Fruit fly (Drosophila melanogaster) whole organism, prepupa: ENCODE measurements around the gene eIF3g1.

Experiments used
- CG10631 ChIP-seq: fragments of 200-800 bp; sonication (Bioruptor generic); optimal IDR thresholded peaks from 2 replicates; lab custom pipeline; 2016; ENCODE audit warnings: missing biosample characterization, missing genetic modification characterization
- CG10669 ChIP-seq: fragments of 200-800 bp; sonication (Bioruptor generic); optimal IDR thresholded peaks from 3 replicates; lab custom pipeline; 2018; ENCODE audit warnings: missing biosample characterization, mild to moderate bottlenecking, missing genetic modification characterization, moderate library complexity
- CG11762 ChIP-seq: fragments of 200-800 bp; sonication (Bioruptor generic); optimal IDR thresholded peaks from 3 replicates; lab custom pipeline; 2016; ENCODE audit warnings: missing biosample characterization, missing genetic modification characterization; ENCODE audit not compliant: insufficient read depth
- CG11902 ChIP-seq: fragments of 200-800 bp; sonication (Bioruptor generic); optimal IDR thresholded peaks from 3 replicates; lab custom pipeline; 2016; ENCODE audit warnings: missing biosample characterization, missing genetic modification characterization
- CG15336 ChIP-seq: fragments of 200-800 bp; sonication (Bioruptor generic); IDR thresholded peaks from 2 replicates; pipeline ENCODE4 v1.3.6; 2022; ENCODE audit warnings: missing biosample characterization, missing genetic modification characterization
- CG16779 ChIP-seq: fragments of 200-800 bp; sonication (Bioruptor generic); optimal IDR thresholded peaks from 3 replicates; lab custom pipeline; 2017; ENCODE audit warnings: missing biosample characterization, mild to moderate bottlenecking, missing genetic modification characterization
- CG3032 ChIP-seq: fragments of 200-800 bp; optimal IDR thresholded peaks from 2 replicates; lab custom pipeline; 2019; ENCODE audit warnings: missing biosample characterization, mild to moderate bottlenecking, missing genetic modification characterization, moderate library complexity
- CG31627 ChIP-seq: fragments of 200-800 bp; sonication (Bioruptor generic); optimal IDR thresholded peaks from 3 replicates; lab custom pipeline; 2016; ENCODE audit warnings: missing biosample characterization, missing genetic modification characterization
- CG32006 ChIP-seq: fragments of 200-800 bp; sonication (Bioruptor generic); optimal IDR thresholded peaks from 3 replicates; lab custom pipeline; 2017; ENCODE audit warnings: missing biosample characterization, mild to moderate bottlenecking, missing genetic modification characterization
- CG34406 ChIP-seq: fragments of 200-800 bp; sonication (Bioruptor generic); optimal IDR thresholded peaks from 3 replicates; lab custom pipeline; 2016; ENCODE audit warnings: missing biosample characterization, missing genetic modification characterization
- CG3919 ChIP-seq: fragments of 200-800 bp; sonication (Bioruptor generic); optimal IDR thresholded peaks from 3 replicates; lab custom pipeline; 2016; ENCODE audit warnings: missing biosample characterization, missing genetic modification characterization
- CG4318 ChIP-seq: fragments of 200-800 bp; sonication (Bioruptor generic); optimal IDR thresholded peaks from 3 replicates; lab custom pipeline; 2017; ENCODE audit warnings: missing biosample characterization, mild to moderate bottlenecking, missing genetic modification characterization
- CG6163 ChIP-seq: fragments of 200-800 bp; sonication (Bioruptor generic); IDR thresholded peaks from 3 replicates; pipeline ENCODE4 v1.3.6; 2022; ENCODE audit warnings: missing biosample characterization, missing genetic modification characterization
- CG6276 ChIP-seq: fragments of 200-800 bp; sonication (Bioruptor generic); optimal IDR thresholded peaks from 2 replicates; lab custom pipeline; 2017; ENCODE audit warnings: missing biosample characterization, mild to moderate bottlenecking, missing genetic modification characterization
- CG6792 ChIP-seq: fragments of 200-800 bp; sonication (Bioruptor generic); optimal IDR thresholded peaks from 3 replicates; lab custom pipeline; 2016; ENCODE audit warnings: missing biosample characterization, missing genetic modification characterization
- CG6808 ChIP-seq: fragments of 200-800 bp; sonication (Bioruptor generic); optimal IDR thresholded peaks from 3 replicates; lab custom pipeline; 2017; ENCODE audit warnings: missing biosample characterization, missing genetic modification characterization, mild to moderate bottlenecking, moderate library complexity, missing genetic modification reagents
- CG7368 ChIP-seq: fragments of 200-800 bp; sonication (Bioruptor generic); optimal IDR thresholded peaks from 3 replicates; lab custom pipeline; 2016; ENCODE audit warnings: missing biosample characterization, missing genetic modification characterization
- CG8119 ChIP-seq: fragments of 200-800 bp; sonication (Bioruptor generic); IDR thresholded peaks from 3 replicates; pipeline ENCODE4 v1.3.6; 2022; ENCODE audit warnings: missing biosample characterization, missing genetic modification characterization
- CG8632 ChIP-seq: fragments of 200-800 bp; sonication (Bioruptor generic); optimal IDR thresholded peaks from 3 replicates; lab custom pipeline; 2016; ENCODE audit warnings: missing biosample characterization, missing genetic modification characterization
- CG9139 ChIP-seq: fragments of 200-800 bp; sonication (Bioruptor generic); optimal IDR thresholded peaks from 3 replicates; lab custom pipeline; 2017; ENCODE audit warnings: missing biosample characterization, mild to moderate bottlenecking, missing genetic modification characterization
- Eip75B ChIP-seq: fragments of 200-800 bp; sonication (Bioruptor generic); optimal IDR thresholded peaks from 3 replicates; lab custom pipeline; 2016; ENCODE audit warnings: missing biosample characterization, missing genetic modification characterization
- Eip78C ChIP-seq: fragments of 200-800 bp; sonication (Bioruptor generic); peaks from one replicate; lab custom pipeline; 2016; ENCODE audit warnings: missing biosample characterization, missing genetic modification characterization
- Ets21C ChIP-seq: fragments of 200-800 bp; sonication (Bioruptor generic); optimal IDR thresholded peaks from 3 replicates; lab custom pipeline; 2016; ENCODE audit warnings: missing biosample characterization, missing genetic modification characterization
- Ets96B ChIP-seq: fragments of 200-800 bp; optimal IDR thresholded peaks from 2 replicates; lab custom pipeline; 2019; ENCODE audit warnings: missing biosample characterization, mild to moderate bottlenecking, missing genetic modification characterization, moderate library complexity
- Gug ChIP-seq: fragments of 200-800 bp; sonication (Bioruptor generic); IDR thresholded peaks from 2 replicates; pipeline ENCODE4 v1.3.6; 2022; ENCODE audit warnings: missing biosample characterization, missing genetic modification characterization
- Hr38 ChIP-seq: sonication (Bioruptor generic); optimal IDR thresholded peaks from 2 replicates; lab custom pipeline; 2016; ENCODE audit warnings: missing biosample characterization, missing genetic modification characterization
- Hr4 ChIP-seq: fragments of 200-800 bp; sonication (Bioruptor generic); optimal IDR thresholded peaks from 3 replicates; lab custom pipeline; 2016; ENCODE audit warnings: missing biosample characterization, missing genetic modification characterization
- Lpt ChIP-seq: fragments of 200-800 bp; sonication (Bioruptor generic); optimal IDR thresholded peaks from 3 replicates; lab custom pipeline; 2016; ENCODE audit warnings: missing biosample characterization, missing genetic modification characterization
- OdsH ChIP-seq: fragments of 200-800 bp; sonication (Bioruptor generic); optimal IDR thresholded peaks from 3 replicates; lab custom pipeline; 2016; ENCODE audit warnings: missing biosample characterization, missing genetic modification characterization
- Sox102F ChIP-seq: fragments of 200-800 bp; sonication (Bioruptor generic); optimal IDR thresholded peaks from 2 replicates; lab custom pipeline; 2016; ENCODE audit warnings: missing biosample characterization, mild to moderate bottlenecking, missing genetic modification characterization
- Sox14 ChIP-seq: fragments of 200-800 bp; sonication (Bioruptor generic); optimal IDR thresholded peaks from 3 replicates; lab custom pipeline; 2016; ENCODE audit warnings: missing biosample characterization, missing genetic modification characterization
- achi ChIP-seq: fragments of 200-800 bp; sonication (Bioruptor generic); optimal IDR thresholded peaks from 3 replicates; lab custom pipeline; 2016; ENCODE audit warnings: missing biosample characterization, missing genetic modification characterization
- acj6 ChIP-seq: fragments of 200-800 bp; sonication (Bioruptor generic); optimal IDR thresholded peaks from 3 replicates; lab custom pipeline; 2016; ENCODE audit warnings: missing biosample characterization, missing genetic modification characterization
- cyc ChIP-seq: fragments of 200-800 bp; sonication (Bioruptor generic); optimal IDR thresholded peaks from 3 replicates; lab custom pipeline; 2016; ENCODE audit warnings: missing biosample characterization, missing genetic modification characterization
- dac ChIP-seq: fragments of 200-800 bp; sonication (Bioruptor generic); optimal IDR thresholded peaks from 2 replicates; lab custom pipeline; 2017; ENCODE audit warnings: missing biosample characterization, mild to moderate bottlenecking, missing genetic modification characterization
- dsx ChIP-seq: fragments of 200-800 bp; optimal IDR thresholded peaks from 3 replicates; lab custom pipeline; 2019; ENCODE audit warnings: missing biosample characterization, mild to moderate bottlenecking, missing genetic modification characterization, moderate library complexity; ENCODE audit not compliant: poor library complexity, severe bottlenecking
- eg ChIP-seq: fragments of 200-800 bp; sonication (Bioruptor generic); IDR thresholded peaks from 3 replicates; pipeline ENCODE4 v1.3.6; 2022; ENCODE audit warnings: missing biosample characterization, missing genetic modification characterization
- esn ChIP-seq: fragments of 200-800 bp; sonication (Bioruptor generic); optimal IDR thresholded peaks from 2 replicates; lab custom pipeline; 2016; ENCODE audit warnings: missing biosample characterization, mild to moderate bottlenecking, missing genetic modification characterization, moderate library complexity
- fd59A ChIP-seq: fragments of 200-800 bp; sonication (Bioruptor generic); optimal IDR thresholded peaks from 2 replicates; lab custom pipeline; 2017; ENCODE audit warnings: missing biosample characterization, mild to moderate bottlenecking, missing genetic modification characterization, missing genetic modification reagents
- fkh ChIP-seq: fragments of 200-800 bp; sonication (Bioruptor generic); optimal IDR thresholded peaks from 3 replicates; lab custom pipeline; 2017; ENCODE audit warnings: missing biosample characterization, mild to moderate bottlenecking, missing genetic modification characterization, moderate library complexity
- lz ChIP-seq: fragments of 200-800 bp; sonication (Bioruptor generic); optimal IDR thresholded peaks from 3 replicates; lab custom pipeline; 2016; ENCODE audit warnings: missing biosample characterization, missing genetic modification characterization
- net ChIP-seq: fragments of 200-800 bp; sonication (Bioruptor generic); optimal IDR thresholded peaks from 3 replicates; lab custom pipeline; 2016; ENCODE audit warnings: missing biosample characterization, missing genetic modification characterization
- salr ChIP-seq, 2 experiments: fragments of 200-800 bp; sonication (Bioruptor generic); optimal IDR thresholded peaks; 3 replicates each; lab custom pipeline; 2016 to 2018; ENCODE audit warnings: missing biosample characterization in 2 of 2, missing genetic modification characterization in 2 of 2, mild to moderate bottlenecking in 1 of 2
- ss ChIP-seq, 2 experiments: fragments of 200-800 bp; sonication (Bioruptor generic); optimal IDR thresholded peaks; 2 replicates in 1 of 2; 3 replicates in 1 of 2; lab custom pipeline; 2017 to 2018; ENCODE audit warnings: mild to moderate bottlenecking in 2 of 2, missing biosample characterization in 2 of 2, missing genetic modification characterization in 2 of 2, moderate library complexity in 1 of 2
- svp ChIP-seq: fragments of 200-800 bp; sonication (Bioruptor generic); peaks from one replicate; lab custom pipeline; 2016; ENCODE audit warnings: missing biosample characterization, missing genetic modification characterization
- topi ChIP-seq: fragments of 200-800 bp; sonication (Bioruptor generic); optimal IDR thresholded peaks from 3 replicates; lab custom pipeline; 2016; ENCODE audit warnings: missing biosample characterization, missing genetic modification characterization
- vri ChIP-seq: fragments of 200-800 bp; sonication (Bioruptor generic); optimal IDR thresholded peaks from 3 replicates; lab custom pipeline; 2016; ENCODE audit warnings: missing biosample characterization, mild to moderate bottlenecking, missing genetic modification characterization

eIF3g1 gene

DNA sequence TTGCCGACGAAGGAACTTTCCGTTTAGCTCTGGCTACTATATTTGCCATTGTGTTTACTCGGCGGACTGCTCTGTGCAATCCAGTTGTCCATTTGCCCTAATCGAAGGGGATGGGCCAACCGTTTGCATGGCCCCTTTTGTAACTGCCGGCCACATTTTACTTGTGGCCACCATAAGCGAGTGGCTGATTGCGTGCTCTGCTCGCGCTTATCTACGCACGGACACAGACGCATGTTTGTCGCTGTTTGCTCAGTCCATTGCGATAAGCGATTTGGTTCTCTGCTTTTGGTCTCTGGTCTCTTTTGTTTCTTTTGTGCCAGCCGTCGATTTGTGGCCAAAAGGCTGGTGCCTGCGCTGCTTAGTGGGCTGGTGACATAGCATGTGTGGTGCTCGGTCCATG lies 19.5 kb downstream of the eIF3g1 start:
- TF ChIP-seq CG3919 (no peak), CG6163 (GFP tag; lab: Robert Waterston, UW) (no peak), dac (GFP tag; lab: Kevin White, UChicago) (no peak), CG9139 (GFP tag; lab: Kevin White, UChicago) (no peak), vri (no peak), achi (GFP tag; lab: Kevin White, UChicago) (no peak), CG7368 (no peak), fd59A (GFP tag; lab: Kevin White, UChicago) (no peak), Lpt (GFP tag; lab: Kevin White, UChicago) (no peak), CG15336 (GFP tag; lab: Robert Waterston, UW) (no peak), lz (GFP tag; lab: Kevin White, UChicago) (no peak), CG16779 (tag; lab: Kevin White, UChicago) (no peak), Eip78C (no peak), fkh (GFP tag; lab: Kevin White, UChicago) (peak; percentile 59), CG11762 (GFP tag; lab: Kevin White, UChicago) (no peak), svp (GFP tag; lab: Kevin White, UChicago) (peak; percentile 68), Hr4 (no peak), CG3032 (tag; lab: Kevin White, UChicago) (no peak)

dm6 chrX:2589446-2590038 lies 20.6 kb downstream of the eIF3g1 start:
- TF ChIP-seq CG6808 (GFP tag; lab: Kevin White, UChicago) (peak; percentile 41), CG9139 (GFP tag; lab: Kevin White, UChicago) (peak; percentile 31), CG11902 (GFP tag; lab: Kevin White, UChicago) (peak; percentile 92), CG34406 (peak; percentile 93), vri (peak; percentile 93), CG3919 (peak; percentile 95), CG16779 (tag; lab: Kevin White, UChicago) (peak; percentile 73), CG8632 (GFP tag; lab: Kevin White, UChicago) (peak; percentile 85), net (GFP tag; lab: Kevin White, UChicago) (peak; percentile 94), CG11762 (GFP tag; lab: Kevin White, UChicago) (peak; percentile 88), CG6792 (peak; percentile 97), CG10669 (GFP tag; lab: Kevin White, UChicago) (peak; percentile 78), topi (GFP tag; lab: Kevin White, UChicago) (peak; percentile 94), salr (GFP tag; optimal IDR thresholded peaks at IDR 0.05; lab: Kevin White, UChicago) (peak; percentile 64 to 82), Gug (GFP tag; lab: Robert Waterston, UW) (peak; percentile 93), CG15336 (GFP tag; lab: Robert Waterston, UW) (peak; percentile 95), CG4318 (GFP tag; lab: Kevin White, UChicago) (peak; percentile 93), Ets21C (GFP tag; lab: Kevin White, UChicago) (peak; percentile 92), fd59A (GFP tag; lab: Kevin White, UChicago) (peak; percentile 71), Eip75B (GFP tag; lab: Kevin White, UChicago) (peak; percentile 91), eg (GFP tag; lab: Robert Waterston, UW) (peak; percentile 98), acj6 (GFP tag; lab: Kevin White, UChicago) (peak; percentile 94), ss (GFP tag; optimal IDR thresholded peaks at IDR 0.05; lab: Kevin White, UChicago) (peak; percentile 43 to 54), dsx (GFP tag; lab: Kevin White, UChicago) (peak; percentile 64), achi (GFP tag; lab: Kevin White, UChicago) (peak; percentile 92), CG8119 (GFP tag; lab: Robert Waterston, UW) (peak; percentile 93), Ets96B (tag; lab: Kevin White, UChicago) (peak; percentile 77), Sox14 (peak; percentile 94), CG31627 (GFP tag; lab: Kevin White, UChicago) (peak; percentile 97), OdsH (GFP tag; lab: Kevin White, UChicago) (peak; percentile 96), CG32006 (peak; percentile 96), CG3032 (tag; lab: Kevin White, UChicago) (peak; percentile 81), Sox102F (GFP tag; lab: Kevin White, UChicago) (peak; percentile 91), CG6276 (peak; percentile 91), cyc (GFP tag; lab: Kevin White, UChicago) (peak; percentile 97), esn (GFP tag; lab: Kevin White, UChicago) (peak; percentile 95), svp (GFP tag; lab: Kevin White, UChicago) (peak; percentile 97), Hr38 (GFP tag; lab: Kevin White, UChicago) (peak; percentile 77), fkh (GFP tag; lab: Kevin White, UChicago) (peak; percentile 88), CG6163 (GFP tag; lab: Robert Waterston, UW) (peak; percentile 96), lz (GFP tag; lab: Kevin White, UChicago) (peak; percentile 96), CG10631 (GFP tag; lab: Kevin White, UChicago) (peak; percentile 89), Eip78C (peak; percentile 97)
